Fruit fly (Drosophila melanogaster) whole organism, embryonic: ENCODE data around the gene Brms1.

Experiments
- Atf6 ChIP-seq: fragments of 200-800 bp; sonication (Bioruptor generic); IDR thresholded peaks from 2 replicates; pipeline ENCODE4 v1.3.6; 2022; ENCODE audit warnings: missing biosample characterization, missing genetic modification characterization
- CG10209 ChIP-seq: fragments of 200-800 bp; sonication (Bioruptor generic); optimal IDR thresholded peaks from 3 replicates; lab custom pipeline; 2017; ENCODE audit warnings: missing biosample characterization, mild to moderate bottlenecking, missing genetic modification characterization, missing genetic modification reagents
- CG11247 ChIP-seq: fragments of 200-800 bp; sonication (Bioruptor generic); IDR thresholded peaks from 2 replicates; pipeline ENCODE4 v1.3.6; 2022; ENCODE audit warnings: missing biosample characterization, missing genetic modification characterization
- CG14710 ChIP-seq: fragments of 200-800 bp; sonication (Bioruptor generic); optimal IDR thresholded peaks from 3 replicates; lab custom pipeline; 2019; ENCODE audit warnings: missing biosample characterization, mild to moderate bottlenecking, missing genetic modification characterization, moderate library complexity
- CG18262 ChIP-seq: fragments of 200-800 bp; optimal IDR thresholded peaks from 3 replicates; lab custom pipeline; 2019; ENCODE audit warnings: missing biosample characterization, mild to moderate bottlenecking, missing genetic modification characterization, moderate library complexity
- CG3838 ChIP-seq: fragments of 200-800 bp; sonication (Bioruptor generic); optimal IDR thresholded peaks from 3 replicates; lab custom pipeline; 2016; ENCODE audit warnings: missing biosample characterization, missing genetic modification characterization
- CG6765 ChIP-seq: fragments of 200-800 bp; sonication (Bioruptor generic); optimal IDR thresholded peaks from 3 replicates; lab custom pipeline; 2017; ENCODE audit warnings: missing biosample characterization, mild to moderate bottlenecking, missing genetic modification characterization
- CG8359 ChIP-seq: fragments of 200-800 bp; sonication (Bioruptor generic); optimal IDR thresholded peaks from 2 replicates; lab custom pipeline; 2017; ENCODE audit warnings: missing biosample characterization, mild to moderate bottlenecking, missing genetic modification characterization, borderline replicate concordance
- CG9876 ChIP-seq: fragments of 200-800 bp; sonication (Bioruptor generic); optimal IDR thresholded peaks from 2 replicates; lab custom pipeline; 2016; ENCODE audit warnings: missing biosample characterization, missing genetic modification characterization
- CoRest ChIP-seq: fragments of 200-800 bp; sonication (Bioruptor generic); optimal IDR thresholded peaks from 3 replicates; lab custom pipeline; 2018; ENCODE audit warnings: missing biosample characterization, mild to moderate bottlenecking, missing genetic modification characterization, moderate library complexity
- Doc2 ChIP-seq: fragments of 200-800 bp; sonication (Bioruptor generic); IDR thresholded peaks from 2 replicates; pipeline ENCODE4 v1.3.6; 2022; ENCODE audit warnings: missing biosample characterization, missing genetic modification characterization
- Fer1 ChIP-seq: fragments of 200-800 bp; sonication (Bioruptor generic); optimal IDR thresholded peaks from 2 replicates; lab custom pipeline; 2017; ENCODE audit warnings: missing biosample characterization, mild to moderate bottlenecking, missing genetic modification characterization
- Fer3 ChIP-seq: fragments of 200-800 bp; sonication (Bioruptor generic); optimal IDR thresholded peaks from 2 replicates; lab custom pipeline; 2018; ENCODE audit warnings: missing biosample characterization, mild to moderate bottlenecking, missing genetic modification characterization, moderate library complexity
- Hand ChIP-seq: fragments of 200-800 bp; sonication (Bioruptor generic); optimal IDR thresholded peaks from 2 replicates; lab custom pipeline; 2017; ENCODE audit warnings: mild to moderate bottlenecking, missing biosample characterization, missing genetic modification reagents, missing genetic modification characterization
- Hr51 ChIP-seq, 2 experiments: fragments of 200-800 bp; sonication (Bioruptor generic); optimal IDR thresholded peaks; 2 replicates in 1 of 2; 3 replicates in 1 of 2; lab custom pipeline; 2016 to 2018; ENCODE audit warnings: missing biosample characterization in 2 of 2, missing genetic modification characterization in 2 of 2, mild to moderate bottlenecking in 1 of 2, moderate library complexity in 1 of 2
- Meics ChIP-seq: fragments of 200-800 bp; sonication (Bioruptor generic); optimal IDR thresholded peaks from 2 replicates; lab custom pipeline; 2017; ENCODE audit warnings: missing biosample characterization, mild to moderate bottlenecking, missing genetic modification characterization
- Mrtf ChIP-seq: fragments of 200-800 bp; sonication (Bioruptor generic); IDR thresholded peaks from 3 replicates; pipeline ENCODE4 v1.3.6; 2022; ENCODE audit warnings: missing biosample characterization, missing genetic modification characterization
- Oli ChIP-seq: fragments of 200-800 bp; sonication (Bioruptor generic); optimal IDR thresholded peaks from 2 replicates; lab custom pipeline; 2018; ENCODE audit warnings: missing biosample characterization, mild to moderate bottlenecking, missing genetic modification characterization, moderate library complexity
- Poxn ChIP-seq: fragments of 200-800 bp; sonication (Bioruptor generic); IDR thresholded peaks from 2 replicates; pipeline ENCODE4 v1.3.6; 2022; ENCODE audit warnings: missing biosample characterization, missing genetic modification characterization
- Rfx ChIP-seq: fragments of 200-800 bp; sonication (Bioruptor generic); IDR thresholded peaks from 2 replicates; pipeline ENCODE4 v1.3.6; 2022; ENCODE audit warnings: missing biosample characterization, missing genetic modification characterization
- Sox102F ChIP-seq: fragments of 200-800 bp; sonication (Bioruptor generic); optimal IDR thresholded peaks from 2 replicates; lab custom pipeline; 2018; ENCODE audit warnings: missing biosample characterization, mild to moderate bottlenecking, missing genetic modification characterization, moderate library complexity
- Spps ChIP-seq: fragments of 200-800 bp; sonication (Bioruptor generic); optimal IDR thresholded peaks from 2 replicates; lab custom pipeline; 2018; ENCODE audit warnings: missing biosample characterization, mild to moderate bottlenecking, missing genetic modification characterization
- Stat92E ChIP-seq, 3 experiments: fragments of >200 bp in 2 of 3; fragments of 200-800 bp in 1 of 3; sonication (Bioruptor generic) in 1 of 3; optimal IDR thresholded peaks; 2 replicates each; lab custom pipeline; 2017 to 2019; ENCODE audit warnings: missing biosample characterization in 3 of 3, missing genetic modification characterization in 3 of 3, mild to moderate bottlenecking in 1 of 3, moderate library complexity in 1 of 3
- Trl ChIP-seq, 3 experiments: fragments of >200 bp in 2 of 3; fragments of 200-800 bp in 1 of 3; sonication (Bioruptor generic) in 1 of 3; optimal IDR thresholded peaks; 2 replicates in 1 of 3; 3 replicates in 2 of 3; lab custom pipeline; 2016 to 2017; ENCODE audit warnings: missing biosample characterization in 1 of 3, missing genetic modification characterization in 1 of 3
- Vsx1 ChIP-seq: fragments of 200-800 bp; sonication (Bioruptor generic); optimal IDR thresholded peaks from 2 replicates; lab custom pipeline; 2017; ENCODE audit warnings: missing biosample characterization, mild to moderate bottlenecking, missing genetic modification characterization, missing genetic modification reagents
- Xbp1 ChIP-seq: fragments of 200-800 bp; sonication (Bioruptor generic); optimal IDR thresholded peaks from 3 replicates; lab custom pipeline; 2016; ENCODE audit warnings: missing biosample characterization, mild to moderate bottlenecking, missing genetic modification characterization
- abd-A ChIP-seq: fragments of 200-800 bp; sonication (Bioruptor generic); optimal IDR thresholded peaks from 3 replicates; lab custom pipeline; 2019; ENCODE audit warnings: missing biosample characterization, mild to moderate bottlenecking, missing genetic modification characterization, moderate library complexity
- btn ChIP-seq: fragments of 200-800 bp; sonication (Bioruptor generic); optimal IDR thresholded peaks from 2 replicates; lab custom pipeline; 2016; ENCODE audit warnings: missing biosample characterization, missing genetic modification characterization
- cad ChIP-seq: fragments of >200 bp; optimal IDR thresholded peaks from 2 replicates; lab custom pipeline; 2017; ENCODE audit warnings: missing biosample characterization, missing genetic modification characterization
- crc ChIP-seq: fragments of 200-800 bp; sonication (Bioruptor generic); optimal IDR thresholded peaks from 2 replicates; lab custom pipeline; 2016; ENCODE audit warnings: missing biosample characterization, missing genetic modification characterization
- croc ChIP-seq: fragments of 200-800 bp; sonication (Bioruptor generic); conservative IDR thresholded peaks from 3 replicates; pipeline ENCODE4 v1.3.6; 2022; ENCODE audit warnings: missing biosample characterization, missing genetic modification characterization
- crol ChIP-seq: fragments of 200-800 bp; sonication (Bioruptor generic); IDR thresholded peaks from 2 replicates; pipeline ENCODE4 v1.3.6; 2022; ENCODE audit warnings: missing biosample characterization, missing genetic modification characterization
- ems ChIP-seq: fragments of 200-800 bp; sonication (Bioruptor generic); optimal IDR thresholded peaks from 3 replicates; lab custom pipeline; 2016; ENCODE audit warnings: missing biosample characterization, missing genetic modification characterization
- fd102C ChIP-seq: fragments of 200-800 bp; sonication (Bioruptor generic); optimal IDR thresholded peaks from 2 replicates; lab custom pipeline; 2018; ENCODE audit warnings: missing biosample characterization, mild to moderate bottlenecking, missing genetic modification characterization, moderate library complexity
- grau ChIP-seq: fragments of 200-800 bp; optimal IDR thresholded peaks from 3 replicates; lab custom pipeline; 2019; ENCODE audit warnings: missing biosample characterization, mild to moderate bottlenecking, missing genetic modification characterization, moderate library complexity
- h ChIP-seq: fragments of >200 bp; optimal IDR thresholded peaks from 2 replicates; lab custom pipeline; 2017
- kay ChIP-seq: fragments of 200-800 bp; sonication (Bioruptor generic); optimal IDR thresholded peaks from 2 replicates; lab custom pipeline; 2016; ENCODE audit warnings: missing biosample characterization, missing genetic modification characterization
- lbe ChIP-seq: fragments of 200-800 bp; sonication (Bioruptor generic); optimal IDR thresholded peaks from 2 replicates; lab custom pipeline; 2016; ENCODE audit warnings: missing biosample characterization, mild to moderate bottlenecking, missing genetic modification characterization
- nmo ChIP-seq: fragments of 200-800 bp; sonication (Bioruptor generic); optimal IDR thresholded peaks from 2 replicates; lab custom pipeline; 2018; ENCODE audit warnings: missing biosample characterization, mild to moderate bottlenecking, missing genetic modification characterization, moderate library complexity
- prd ChIP-seq, 3 experiments: fragments of >200 bp in 2 of 3; fragments of 200-800 bp in 1 of 3; sonication (Bioruptor generic) in 1 of 3; optimal IDR thresholded peaks in 2 of 3; IDR thresholded peaks in 1 of 3; 2 replicates in 2 of 3; 3 replicates in 1 of 3; pipeline versions ENCODE4 v1.3.6 to Lab custom; 2017 to 2022; ENCODE audit warnings: missing biosample characterization in 1 of 3, missing genetic modification characterization in 1 of 3
- row ChIP-seq: fragments of 200-800 bp; sonication (Bioruptor generic); IDR thresholded peaks from 3 replicates; pipeline ENCODE4 v1.3.6; 2022; ENCODE audit warnings: missing biosample characterization, missing genetic modification characterization
- scrt ChIP-seq: fragments of 200-800 bp; sonication (Bioruptor generic); optimal IDR thresholded peaks from 2 replicates; lab custom pipeline; 2018; ENCODE audit warnings: missing biosample characterization, mild to moderate bottlenecking, missing genetic modification characterization, moderate library complexity
- seq ChIP-seq: fragments of 200-800 bp; sonication (Bioruptor generic); IDR thresholded peaks from 2 replicates; pipeline ENCODE4 v1.3.6; 2022; ENCODE audit warnings: missing biosample characterization, missing genetic modification characterization
- sug ChIP-seq: fragments of 200-800 bp; optimal IDR thresholded peaks from 2 replicates; lab custom pipeline; 2019; ENCODE audit warnings: missing biosample characterization, mild to moderate bottlenecking, missing genetic modification characterization, moderate library complexity
- tap ChIP-seq: fragments of 200-800 bp; optimal IDR thresholded peaks from 3 replicates; lab custom pipeline; 2019; ENCODE audit warnings: missing biosample characterization, mild to moderate bottlenecking, missing genetic modification characterization, moderate library complexity
- tin ChIP-seq: fragments of 200-800 bp; sonication (Bioruptor generic); optimal IDR thresholded peaks from 3 replicates; lab custom pipeline; 2016; ENCODE audit warnings: missing biosample characterization, missing genetic modification characterization
- toy ChIP-seq: fragments of 200-800 bp; sonication (Bioruptor generic); IDR thresholded peaks from 2 replicates; pipeline ENCODE4 v1.3.6; 2022; ENCODE audit warnings: missing biosample characterization, missing genetic modification characterization
- ttk ChIP-seq: fragments of 200-800 bp; sonication (Bioruptor generic); IDR thresholded peaks from 2 replicates; pipeline ENCODE4 v2.1.2; 2022; ENCODE audit warnings: missing biosample characterization, missing genetic modification characterization
- wor ChIP-seq: fragments of 200-800 bp; sonication (Bioruptor generic); IDR thresholded peaks from 2 replicates; pipeline ENCODE4 v1.3.6; 2022; ENCODE audit warnings: missing biosample characterization, missing genetic modification characterization
- zen2 ChIP-seq: fragments of 200-800 bp; sonication (Bioruptor generic); IDR thresholded peaks from 3 replicates; pipeline ENCODE4 v1.3.6; 2022; ENCODE audit warnings: missing biosample characterization, missing genetic modification characterization; ENCODE audit not compliant: partially characterized antibody

Brms1 gene

dm6 chrX:12869850-12870249 is 39.6 kb downstream of the Brms1 start (continued):
- TF ChIP-seq scrt (GFP tag; lab: Kevin White, UChicago) (peak; percentile 14), row (GFP tag; lab: Robert Waterston, UW) (peak; percentile 66), Fer1 (peak; percentile 65), wor (GFP tag; lab: Robert Waterston, UW) (no peak), h (lab: Kevin White, UChicago) (no peak), CG3838 (GFP tag; lab: Kevin White, UChicago) (no peak), CG11247 (GFP tag; lab: Robert Waterston, UW) (no peak), CG9876 (GFP tag; lab: Kevin White, UChicago) (no peak), CG8359 (no peak), crc (GFP tag; lab: Kevin White, UChicago) (no peak), zen2 (GFP tag; lab: Robert Waterston, UW) (no peak), grau (tag; lab: Kevin White, UChicago) (peak; percentile 52), nmo (GFP tag; lab: Kevin White, UChicago) (no peak), fd102C (GFP tag; lab: Kevin White, UChicago) (no peak), Mrtf (GFP tag; lab: Robert Waterston, UW) (no peak), Poxn (GFP tag; lab: Robert Waterston, UW) (no peak), croc (GFP tag; lab: Robert Waterston, UW) (no peak), Trl (optimal IDR thresholded peaks at IDR 0.05; lab: Kevin White, UChicago) (peak in 1 of 2 experiments; percentile 51), Trl (GFP tag; optimal IDR thresholded peaks at IDR 0.05; lab: Kevin White, UChicago) (no peak), abd-A (tag; lab: Kevin White, UChicago) (peak; percentile 20), sug (tag; lab: Kevin White, UChicago) (peak; percentile 4), Rfx (no peak), lbe (GFP tag; lab: Kevin White, UChicago) (no peak), kay (GFP tag; lab: Kevin White, UChicago) (no peak), Doc2 (GFP tag; lab: Robert Waterston, UW) (no peak), ems (GFP tag; lab: Kevin White, UChicago) (no peak), Xbp1 (GFP tag; lab: Kevin White, UChicago) (no peak), Fer3 (tag; lab: Kevin White, UChicago) (peak; percentile 19), seq (GFP tag; lab: Robert Waterston, UW) (no peak), Oli (tag; lab: Kevin White, UChicago) (peak; percentile 5), Sox102F (GFP tag; lab: Kevin White, UChicago) (no peak), CG14710 (tag; lab: Kevin White, UChicago) (no peak), Atf6 (GFP tag; lab: Robert Waterston, UW) (no peak), Spps (tag; lab: Kevin White, UChicago) (no peak), Hr51 (GFP tag; optimal IDR thresholded peaks at IDR 0.05; lab: Kevin White, UChicago) (peak in 1 of 2 experiments; percentile 52), CG10209 (GFP tag; lab: Kevin White, UChicago) (no peak), ttk (GFP tag; lab: Robert Waterston, UW) (no peak), CoRest (tag; lab: Kevin White, UChicago) (peak; percentile 30), tin (GFP tag; lab: Kevin White, UChicago) (no peak), Vsx1 (no peak), prd (optimal IDR thresholded peaks at IDR 0.05; lab: Kevin White, UChicago) (no peak), prd (GFP tag; IDR thresholded peaks at IDR 0.05; lab: Robert Waterston, UW) (no peak), Stat92E (GFP tag; optimal IDR thresholded peaks at IDR 0.05; lab: Kevin White, UChicago) (no peak), Meics (GFP tag; lab: Kevin White, UChicago) (peak; percentile 47), Hand (GFP tag; lab: Kevin White, UChicago) (peak; percentile 22), btn (no peak), toy (no peak), tap (no peak), cad (no peak), crol (GFP tag; lab: Robert Waterston, UW) (no peak), CG18262 (tag; lab: Kevin White, UChicago) (peak; percentile 1), CG6765 (no peak)
